Worm (Caenorhabditis elegans) whole organism, young adult: ENCODE data around the gene jmjd-3.1.

Experiments used
- C06A6.2 ChIP-seq: fragments of 200-800 bp; sonication (Bioruptor generic); conservative IDR thresholded peaks from 2 replicates; pipeline ENCODE4 v1.3.6; 2022; ENCODE audit warnings: missing genetic modification characterization, missing compliant biosample characterization
- F49E8.2 ChIP-seq: sonication (generic microtip); optimal IDR thresholded peaks from 3 replicates; lab custom pipeline; 2017; ENCODE audit warnings: missing genetic modification characterization, mild to moderate bottlenecking, missing compliant biosample characterization, antibody characterized with exemption, moderate library complexity; ENCODE audit not compliant: insufficient read depth
- Y79H2A.3 ChIP-seq: fragments of 200-800 bp; sonication (Bioruptor generic); conservative IDR thresholded peaks from 2 replicates; pipeline ENCODE4 v1.3.6; 2022; ENCODE audit warnings: missing genetic modification reagents, missing genetic modification characterization, missing compliant biosample characterization
- ama-1 ChIP-seq, 3 experiments: fragments of 150-350 bp in 1 of 3; sonication (generic microtip) in 2 of 3; optimal IDR thresholded peaks; 2 replicates each; lab custom pipeline; 2014 to 2018; ENCODE audit warnings: missing biosample characterization in 2 of 3, missing genetic modification characterization in 2 of 3, missing genetic modification reagents in 2 of 3
- dpl-1 ChIP-seq: fragments of 150-350 bp; optimal IDR thresholded peaks from 2 replicates; lab custom pipeline; 2014; ENCODE audit warnings: missing biosample characterization, missing genetic modification reagents, missing genetic modification characterization
- lsy-27 ChIP-seq: sonication (generic microtip); optimal IDR thresholded peaks from 2 replicates; lab custom pipeline; 2017; ENCODE audit warnings: missing genetic modification characterization, mild to moderate bottlenecking, missing compliant biosample characterization, antibody characterized with exemption, missing genotype, borderline replicate concordance; ENCODE audit not compliant: insufficient read depth
- pha-4 ChIP-seq: fragments of 150-350 bp; sonication (generic microtip); optimal IDR thresholded peaks from 2 replicates; lab custom pipeline; 2014; ENCODE audit warnings: missing biosample characterization, missing genetic modification reagents, missing genetic modification characterization
- snpc-1.1 ChIP-seq: sonication (generic microtip); optimal IDR thresholded peaks from 2 replicates; lab custom pipeline; 2017; ENCODE audit warnings: missing genetic modification characterization, mild to moderate bottlenecking, missing compliant biosample characterization, antibody characterized with exemption, moderate library complexity, missing genotype, missing genetic modification reagents; ENCODE audit not compliant: insufficient read depth
- ztf-18 ChIP-seq: sonication (generic microtip); optimal IDR thresholded peaks from 2 replicates; lab custom pipeline; 2016; ENCODE audit warnings: missing genotype, mild to moderate bottlenecking, missing genetic modification characterization, missing compliant biosample characterization

DNA sequence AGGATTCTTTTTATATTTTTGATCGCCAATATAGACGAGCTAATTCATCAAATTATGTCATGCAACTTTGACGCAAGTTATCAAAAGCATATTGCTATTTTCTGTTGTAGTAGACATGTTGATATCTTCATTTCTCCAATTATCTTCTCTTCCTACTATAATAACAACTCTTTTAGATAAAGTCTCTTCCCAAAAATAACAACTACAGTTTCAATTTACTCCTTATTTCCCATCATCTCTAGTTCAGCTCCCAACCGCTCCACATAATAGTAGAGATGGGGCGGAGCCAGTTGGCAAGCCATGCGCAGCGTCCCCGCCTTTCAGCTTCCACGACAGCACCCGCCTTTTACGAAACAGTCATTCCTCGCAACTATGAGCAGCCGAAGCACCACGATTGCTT lies 42.9 kb upstream of the jmjd-3.1 start, which contains the start of gene flp-5:
- TF ChIP-seq ama-1 (optimal IDR thresholded peaks at IDR 0.05; lab: Kevin White, UChicago) (no peak), ama-1 (GFP tag; optimal IDR thresholded peaks at IDR 0.05; lab: Kevin White, UChicago) (no peak), dpl-1 (GFP tag; lab: Kevin White, UChicago) (no peak), lsy-27 (tag; lab: Kevin White, UChicago) (no peak), snpc-1.1 (tag; lab: Kevin White, UChicago) (no peak), Y79H2A.3 (no peak), ztf-18 (tag; lab: Kevin White, UChicago) (no peak), F49E8.2 (no peak), pha-4 (tag; lab: Kevin White, UChicago) (no peak), C06A6.2 (GFP tag; lab: Robert Waterston, UW) (no peak)
